Worm (Caenorhabditis elegans) whole organism, L1 larva: ENCODE results near the gene B0280.2.

Experiments
- F16B12.6 ChIP-seq: fragments of 150-350 bp; optimal IDR thresholded peaks from 2 replicates; lab custom pipeline; 2014; ENCODE audit warnings: missing biosample characterization, missing genetic modification characterization
- alr-1 ChIP-seq: fragments of 200-800 bp; sonication (Bioruptor generic); optimal IDR thresholded peaks from 2 replicates; lab custom pipeline; 2018; ENCODE audit warnings: borderline replicate concordance, mild to moderate bottlenecking, missing genetic modification characterization, missing compliant biosample characterization
- ama-1 ChIP-seq: fragments of 150-350 bp; optimal IDR thresholded peaks from 2 replicates; lab custom pipeline; 2014
- ceh-63 ChIP-seq: fragments of 200-800 bp; sonication (Bioruptor generic); optimal IDR thresholded peaks from 2 replicates; lab custom pipeline; 2018; ENCODE audit warnings: mild to moderate bottlenecking, missing genetic modification characterization, missing compliant biosample characterization
- ceh-8 ChIP-seq: fragments of 200-800 bp; sonication (Bioruptor generic); optimal IDR thresholded peaks from 2 replicates; lab custom pipeline; 2018; ENCODE audit warnings: mild to moderate bottlenecking, missing genetic modification characterization, moderate library complexity, missing compliant biosample characterization
- ces-1 ChIP-seq: fragments of 150-350 bp; optimal IDR thresholded peaks from 2 replicates; lab custom pipeline; 2014; ENCODE audit warnings: missing biosample characterization, missing genetic modification reagents, missing genetic modification characterization
- dpl-1 ChIP-seq, 3 experiments: fragments of 150-350 bp in 2 of 3; sonication (generic microtip) in 1 of 3; optimal IDR thresholded peaks; 2 replicates each; lab custom pipeline; 2014 to 2017; ENCODE audit warnings: missing biosample characterization in 3 of 3, missing genetic modification characterization in 3 of 3, missing genetic modification reagents in 3 of 3
- dsc-1 ChIP-seq: sonication (generic microtip); optimal IDR thresholded peaks from 2 replicates; lab custom pipeline; 2016; ENCODE audit warnings: mild to moderate bottlenecking, missing genetic modification characterization, missing compliant biosample characterization
- efl-1 ChIP-seq, 4 experiments: fragments of 150-350 bp; optimal IDR thresholded peaks in 3 of 4; peaks in 1 of 4; 1 replicate in 1 of 4; 2 replicates in 3 of 4; lab custom pipeline; 2014; ENCODE audit warnings: missing biosample characterization in 2 of 4, missing genetic modification characterization in 2 of 4, missing genetic modification reagents in 2 of 4
- egl-13 ChIP-seq: sonication (generic microtip); optimal IDR thresholded peaks from 2 replicates; lab custom pipeline; 2016; ENCODE audit warnings: missing genotype, missing genetic modification reagents, missing genetic modification characterization, missing compliant biosample characterization
- egl-27 ChIP-seq, 2 experiments: fragments of 150-350 bp in 1 of 2; sonication (generic microtip); optimal IDR thresholded peaks; 3 replicates each; lab custom pipeline; 2017 to 2018; ENCODE audit warnings: missing biosample characterization in 2 of 2, missing genetic modification characterization in 2 of 2, missing genetic modification reagents in 2 of 2
- elt-2 ChIP-seq: sonication (generic microtip); optimal IDR thresholded peaks from 2 replicates; lab custom pipeline; 2016; ENCODE audit warnings: missing genetic modification characterization, mild to moderate bottlenecking, inconsistent platforms, missing compliant biosample characterization, missing genetic modification reagents
- elt-3 ChIP-seq, 6 experiments: fragments of 150-350 bp in 1 of 6; sonication (generic microtip); optimal IDR thresholded peaks; 2 replicates each; lab custom pipeline; 2017 to 2018; ENCODE audit warnings: missing biosample characterization in 6 of 6, missing genetic modification characterization in 6 of 6, inconsistent platforms in 1 of 6
- ets-5 ChIP-seq: fragments of 200-800 bp; sonication (Bioruptor generic); IDR thresholded peaks from 2 replicates; pipeline ENCODE4 v1.3.6; 2022; ENCODE audit warnings: missing genetic modification characterization, missing compliant biosample characterization
- fos-1 ChIP-seq: fragments of 150-350 bp; optimal IDR thresholded peaks from 2 replicates; lab custom pipeline; 2014; ENCODE audit warnings: missing biosample characterization, missing genetic modification characterization
- grh-1 ChIP-seq: fragments of 200-800 bp; sonication (Bioruptor generic); IDR thresholded peaks from 2 replicates; pipeline ENCODE4 v1.3.6; 2022; ENCODE audit warnings: missing genetic modification reagents, missing genetic modification characterization, missing compliant biosample characterization
- hlh-17 ChIP-seq: fragments of 200-800 bp; sonication (Bioruptor generic); optimal IDR thresholded peaks from 2 replicates; lab custom pipeline; 2018; ENCODE audit warnings: missing genetic modification characterization, mild to moderate bottlenecking, missing compliant biosample characterization, moderate library complexity, borderline replicate concordance
- isw-1 ChIP-seq: fragments of 200-800 bp; sonication (Bioruptor generic); IDR thresholded peaks from 2 replicates; pipeline ENCODE4 v1.3.6; 2022; ENCODE audit warnings: missing genetic modification characterization, missing compliant biosample characterization
- jun-1 ChIP-seq: fragments of 150-350 bp; optimal IDR thresholded peaks from 2 replicates; lab custom pipeline; 2014; ENCODE audit warnings: missing biosample characterization, missing genetic modification reagents, missing genetic modification characterization
- lin-13 ChIP-seq: fragments of 150-350 bp; optimal IDR thresholded peaks from 2 replicates; lab custom pipeline; 2014; ENCODE audit warnings: missing biosample characterization, missing genetic modification reagents, missing genetic modification characterization
- lin-14 ChIP-seq: fragments of 200-800 bp; sonication (Bioruptor generic); optimal IDR thresholded peaks from 2 replicates; lab custom pipeline; 2018; ENCODE audit warnings: mild to moderate bottlenecking, missing genetic modification characterization, moderate library complexity, missing compliant biosample characterization
- lin-15B ChIP-seq: fragments of 150-350 bp; sonication (generic microtip); optimal IDR thresholded peaks from 3 replicates; lab custom pipeline; 2014; ENCODE audit warnings: missing biosample characterization, missing genetic modification characterization
- lin-35 ChIP-seq, 2 experiments: fragments of 150-350 bp; optimal IDR thresholded peaks; 2 replicates each; lab custom pipeline; 2014; ENCODE audit warnings: missing biosample characterization in 2 of 2, missing genetic modification characterization in 2 of 2, missing genetic modification reagents in 2 of 2
- lir-3 ChIP-seq: sonication (generic microtip); optimal IDR thresholded peaks from 2 replicates; lab custom pipeline; 2016; ENCODE audit warnings: mild to moderate bottlenecking, missing genetic modification characterization, moderate library complexity, missing compliant biosample characterization; ENCODE audit not compliant: poor library complexity
- mdl-1 ChIP-seq, 2 experiments: fragments of 150-350 bp; optimal IDR thresholded peaks; 2 replicates each; lab custom pipeline; 2014 to 2017; ENCODE audit warnings: missing biosample characterization in 2 of 2, missing genetic modification characterization in 2 of 2, inconsistent platforms in 1 of 2
- mef-2 ChIP-seq: fragments of 150-350 bp; optimal IDR thresholded peaks from 2 replicates; lab custom pipeline; 2014; ENCODE audit warnings: missing biosample characterization, missing genetic modification characterization
- mep-1 ChIP-seq: fragments of 150-350 bp; optimal IDR thresholded peaks from 2 replicates; lab custom pipeline; 2014; ENCODE audit warnings: missing biosample characterization, missing genetic modification characterization
- nhr-19 ChIP-seq: fragments of 200-800 bp; sonication (Bioruptor generic); conservative IDR thresholded peaks from 2 replicates; pipeline ENCODE4 v1.3.6; 2022; ENCODE audit warnings: missing genetic modification characterization, missing compliant biosample characterization
- nhr-237 ChIP-seq: fragments of 150-350 bp; optimal IDR thresholded peaks from 2 replicates; lab custom pipeline; 2014; ENCODE audit warnings: missing biosample characterization, missing genetic modification characterization
- nhr-28 ChIP-seq: fragments of 150-350 bp; optimal IDR thresholded peaks from 2 replicates; lab custom pipeline; 2014; ENCODE audit warnings: missing biosample characterization, missing genetic modification characterization
- nhr-47 ChIP-seq: sonication (generic microtip); optimal IDR thresholded peaks from 2 replicates; lab custom pipeline; 2016; ENCODE audit warnings: mild to moderate bottlenecking, missing genetic modification characterization, moderate library complexity, missing compliant biosample characterization
- nhr-71 ChIP-seq: sonication (generic microtip); optimal IDR thresholded peaks from 2 replicates; lab custom pipeline; 2016; ENCODE audit warnings: mild to moderate bottlenecking, missing genetic modification characterization, moderate library complexity, missing compliant biosample characterization
- nhr-76 ChIP-seq: sonication (generic microtip); optimal IDR thresholded peaks from 2 replicates; lab custom pipeline; 2017; ENCODE audit warnings: missing biosample characterization, missing genetic modification characterization
- nhr-77 ChIP-seq: fragments of 150-350 bp; optimal IDR thresholded peaks from 2 replicates; lab custom pipeline; 2014; ENCODE audit warnings: missing biosample characterization, missing genetic modification characterization
- nhr-85 ChIP-seq: sonication (generic microtip); peaks from one replicate; lab custom pipeline; 2016; ENCODE audit warnings: missing genetic modification characterization, inconsistent platforms, missing compliant biosample characterization
- pag-3 ChIP-seq: sonication (generic microtip); optimal IDR thresholded peaks from 2 replicates; lab custom pipeline; 2017; ENCODE audit warnings: missing genetic modification characterization, mild to moderate bottlenecking, missing compliant biosample characterization, antibody characterized with exemption, borderline replicate concordance; ENCODE audit not compliant: insufficient read depth
- rnt-1 ChIP-seq: sonication (generic microtip); optimal IDR thresholded peaks from 2 replicates; lab custom pipeline; 2016; ENCODE audit warnings: mild to moderate bottlenecking, missing genetic modification characterization, moderate library complexity, missing compliant biosample characterization
- skn-1 ChIP-seq: fragments of 150-350 bp; optimal IDR thresholded peaks from 2 replicates; lab custom pipeline; 2014; ENCODE audit warnings: missing biosample characterization, missing genetic modification characterization
- snu-23 ChIP-seq: sonication (generic microtip); optimal IDR thresholded peaks from 2 replicates; lab custom pipeline; 2016; ENCODE audit warnings: missing genetic modification characterization, missing compliant biosample characterization
- sox-4 ChIP-seq: sonication (generic microtip); optimal IDR thresholded peaks from 2 replicates; lab custom pipeline; 2016; ENCODE audit warnings: missing genetic modification characterization, missing compliant biosample characterization
- sup-37 ChIP-seq: fragments of 200-800 bp; sonication (Bioruptor generic); optimal IDR thresholded peaks from 2 replicates; lab custom pipeline; 2018; ENCODE audit warnings: mild to moderate bottlenecking, missing genetic modification characterization, missing compliant biosample characterization
- swsn-7 ChIP-seq: sonication (generic microtip); optimal IDR thresholded peaks from 2 replicates; lab custom pipeline; 2016; ENCODE audit warnings: missing genetic modification characterization, missing compliant biosample characterization
- tbx-2 ChIP-seq: sonication (generic microtip); optimal IDR thresholded peaks from 2 replicates; lab custom pipeline; 2016; ENCODE audit warnings: missing genetic modification characterization, missing compliant biosample characterization
- unc-130 ChIP-seq: fragments of 150-350 bp; optimal IDR thresholded peaks from 2 replicates; lab custom pipeline; 2017; ENCODE audit warnings: missing biosample characterization, missing genetic modification characterization, inconsistent platforms
- unc-62 ChIP-seq: fragments of 150-350 bp; optimal IDR thresholded peaks from 2 replicates; lab custom pipeline; 2014; ENCODE audit warnings: missing biosample characterization, missing genetic modification reagents, missing genetic modification characterization
- unc-86 ChIP-seq: sonication (generic microtip); optimal IDR thresholded peaks from 2 replicates; lab custom pipeline; 2016; ENCODE audit warnings: missing genetic modification characterization, missing compliant biosample characterization
- unc-98 ChIP-seq: fragments of 200-800 bp; sonication (Bioruptor generic); IDR thresholded peaks from 2 replicates; pipeline ENCODE4 v1.3.6; 2022; ENCODE audit warnings: missing genetic modification characterization, missing compliant biosample characterization
- xbp-1 ChIP-seq: sonication (generic microtip); optimal IDR thresholded peaks from 2 replicates; lab custom pipeline; 2016; ENCODE audit warnings: missing genetic modification characterization, missing compliant biosample characterization
- zip-4 ChIP-seq: fragments of 200-800 bp; sonication (Bioruptor generic); optimal IDR thresholded peaks from 2 replicates; lab custom pipeline; 2018; ENCODE audit warnings: mild to moderate bottlenecking, missing genetic modification characterization, moderate library complexity, missing compliant biosample characterization

The B0280.2 gene

DNA sequence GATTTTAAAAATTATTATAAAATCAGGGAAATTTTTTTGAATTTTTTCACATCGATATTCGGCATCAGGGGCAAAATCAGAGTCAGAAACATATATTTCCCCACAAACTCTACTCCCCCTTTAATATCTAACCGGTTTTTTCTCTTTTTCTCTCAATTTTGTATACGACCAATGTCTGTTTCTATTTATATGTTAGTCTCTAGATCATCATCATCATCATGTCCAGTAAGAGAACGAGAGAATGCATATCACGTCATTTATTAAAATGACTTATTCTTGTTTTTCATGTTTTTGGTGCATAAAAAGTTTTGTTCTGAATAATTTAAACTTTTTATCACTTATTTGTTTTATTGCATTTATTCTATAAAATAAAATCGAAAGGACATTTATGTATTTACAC, 28.1 kb downstream of the B0280.2 start (continued):
- TF ChIP-seq nhr-47 (no peak), unc-86 (tag; lab: Kevin White, UChicago) (no peak), nhr-77 (tag; lab: Kevin White, UChicago) (no peak), fos-1 (tag; lab: Kevin White, UChicago) (no peak), ceh-63 (no peak), nhr-85 (tag; lab: Kevin White, UChicago) (no peak), snu-23 (GFP tag; lab: Kevin White, UChicago) (peak; percentile 13), nhr-237 (tag; lab: Kevin White, UChicago) (no peak), nhr-76 (tag; lab: Kevin White, UChicago) (no peak), ama-1 (lab: Kevin White, UChicago) (no peak), nhr-71 (tag; lab: Kevin White, UChicago) (peak; percentile 23), unc-98 (GFP tag; lab: Robert Waterston, UW) (no peak), nhr-28 (no peak), unc-62 (no peak), lin-14 (GFP tag; lab: Kevin White, UChicago) (peak; percentile 51), ets-5 (GFP tag; lab: Robert Waterston, UW) (no peak), sox-4 (tag; lab: Kevin White, UChicago) (no peak), alr-1 (tag; lab: Kevin White, UChicago) (no peak), grh-1 (GFP tag; lab: Robert Waterston, UW) (peak; percentile 74), xbp-1 (no peak), efl-1 (optimal IDR thresholded peaks at IDR 0.05; lab: Kevin White, UChicago) (no peak), efl-1 (GFP tag; optimal IDR thresholded peaks at IDR 0.05 in 1 of 2; lab: Kevin White, UChicago) (no peak), nhr-19 (GFP tag; lab: Robert Waterston, UW) (peak; percentile 26; the same call in 1 of the 2 replicates), lir-3 (tag; lab: Kevin White, UChicago) (no peak), mef-2 (tag; lab: Kevin White, UChicago) (no peak), lin-13 (GFP tag; lab: Kevin White, UChicago) (no peak), egl-13 (no peak), lin-15B (no peak), ceh-8 (GFP tag; lab: Kevin White, UChicago) (no peak), ces-1 (no peak), egl-27 (tag; optimal IDR thresholded peaks at IDR 0.05; lab: Kevin White, UChicago) (no peak), elt-2 (tag; lab: Kevin White, UChicago) (no peak), elt-3 (tag; optimal IDR thresholded peaks at IDR 0.05; lab: Kevin White, UChicago) (no peak), lin-35 (GFP tag; optimal IDR thresholded peaks at IDR 0.05; lab: Kevin White, UChicago) (no peak), skn-1 (tag; lab: Kevin White, UChicago) (no peak)

DNA sequence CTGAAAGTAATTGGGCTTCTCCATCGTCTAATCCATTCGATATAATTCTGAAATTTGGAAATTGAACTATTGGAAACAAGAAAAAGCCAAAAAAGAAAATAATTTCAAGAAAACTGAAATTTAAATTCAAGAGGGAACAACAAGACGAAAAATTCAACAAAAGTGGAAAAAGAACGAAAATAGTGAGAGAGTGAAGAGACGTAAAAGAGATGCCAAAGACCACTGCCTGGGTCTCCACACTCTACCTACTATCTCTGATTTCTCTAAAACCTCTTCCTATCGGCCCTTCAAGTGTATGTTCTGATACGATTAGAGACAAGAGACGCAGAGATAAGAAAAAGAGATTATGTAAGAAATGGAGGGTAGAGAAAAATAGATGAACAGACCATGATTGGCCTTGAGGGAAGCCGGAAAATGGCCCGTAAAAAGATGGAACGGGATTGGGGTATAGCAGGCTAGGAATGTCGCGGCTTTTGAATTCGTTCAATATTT, 29.3 kb downstream of the B0280.2 start, which contains the start of gene ogt-1:
TSS of gene ogt-1 (minus strand) at position 51 of the 492 bp plus-strand sequence.
- TF ChIP-seq isw-1 (GFP tag; lab: Robert Waterston, UW) (peak; percentile 70), sox-4 (tag; lab: Kevin White, UChicago) (no peak), mdl-1 (tag; optimal IDR thresholded peaks at IDR 0.05; lab: Kevin White, UChicago) (peak in 1 of 2 experiments; percentile 79), pag-3 (tag; lab: Kevin White, UChicago) (peak; percentile 16), mep-1 (peak; percentile 93), nhr-237 (tag; lab: Kevin White, UChicago) (peak; percentile 77), fos-1 (tag; lab: Kevin White, UChicago) (peak; percentile 82), F16B12.6 (tag; lab: Kevin White, UChicago) (peak; percentile 40), tbx-2 (tag; lab: Kevin White, UChicago) (peak; percentile 84), lin-13 (GFP tag; lab: Kevin White, UChicago) (peak; percentile 82), swsn-7 (peak; percentile 89), lin-14 (GFP tag; lab: Kevin White, UChicago) (peak; percentile 97), jun-1 (tag; lab: Kevin White, UChicago) (peak; percentile 68), unc-130 (tag; lab: Kevin White, UChicago) (no peak), nhr-19 (GFP tag; lab: Robert Waterston, UW) (peak; percentile 86), dpl-1 (GFP tag; optimal IDR thresholded peaks at IDR 0.05; lab: Kevin White, UChicago) (peak; percentile 64 to 70 (median 66)), elt-2 (tag; lab: Kevin White, UChicago) (peak; percentile 62), rnt-1 (tag; lab: Kevin White, UChicago) (peak; percentile 80), nhr-85 (tag; lab: Kevin White, UChicago) (peak; percentile 96), grh-1 (GFP tag; lab: Robert Waterston, UW) (peak; percentile 69), ama-1 (lab: Kevin White, UChicago) (peak; percentile 84), hlh-17 (GFP tag; lab: Kevin White, UChicago) (no peak), ces-1 (no peak), sup-37 (GFP tag; lab: Kevin White, UChicago) (no peak), dsc-1 (tag; lab: Kevin White, UChicago) (peak; percentile 33), nhr-71 (tag; lab: Kevin White, UChicago) (peak; percentile 96), zip-4 (GFP tag; lab: Kevin White, UChicago) (no peak), nhr-76 (tag; lab: Kevin White, UChicago) (no peak)
